Worm (Caenorhabditis elegans): ENCODE data around the gene srx-90.

srx-90 gene

ce11 chrV:11610049-11610448 lies 29.1 kb downstream of the srx-90 start, which contains the start of gene piit-1:
Gene piit-1 (minus strand): TSS chrV:11610149.
- TF ChIP-seq nhr-10 (tag; optimal IDR thresholded peaks at IDR 0.05) (no peak), spr-3 (GFP tag; optimal IDR thresholded peaks at IDR 0.05) (no peak), nhr-237 (tag; optimal IDR thresholded peaks at IDR 0.05) (no peak), php-3 (GFP tag; IDR thresholded peaks at IDR 0.05) (no peak), ceh-20 (GFP tag; IDR thresholded peaks at IDR 0.05) (no peak), fos-1 (tag; optimal IDR thresholded peaks at IDR 0.05) (no peak), hlh-11 (tag; optimal IDR thresholded peaks at IDR 0.05) (no peak), ctbp-1 (GFP tag; IDR thresholded peaks at IDR 0.05) (no peak), lin-38 (GFP tag; IDR thresholded peaks at IDR 0.05) (no peak), duxl-1 (tag; optimal IDR thresholded peaks at IDR 0.05; ENCODE audit: poor library complexity) (no peak), ztf-11 (tag; optimal IDR thresholded peaks at IDR 0.05) (no peak), zfp-2 (tag; optimal IDR thresholded peaks at IDR 0.05) (no peak), unc-130 (GFP tag; optimal IDR thresholded peaks at IDR 0.05) (no peak), fkh-10 (GFP tag; optimal IDR thresholded peaks at IDR 0.05) (no peak)

ce11 chrV:11610481-11610880 lies 29.6 kb downstream of the srx-90 start, which contains the start of gene sas-5:
Gene sas-5 (plus strand): TSS chrV:11610737.
- no peak for TF ChIP-seq sdz-12 (GFP tag; optimal IDR thresholded peaks at IDR 0.05)
- 0 out of 2 replicates have a peak, but pooled peaks have one; percentile 9 for TF ChIP-seq php-3 (GFP tag; IDR thresholded peaks at IDR 0.05)
- peak; percentile 22 for TF ChIP-seq F10B5.3 (tag; optimal IDR thresholded peaks at IDR 0.05)
- no peak for TF ChIP-seq mxl-2 (GFP tag; conservative IDR thresholded peaks at IDR 0.05)
- TF ChIP-seq nhr-237 (tag; optimal IDR thresholded peaks at IDR 0.05) = no peak
- 0 out of 2 replicates have a peak, but pooled peaks have one; percentile 11 for TF ChIP-seq nhr-42 (GFP tag; IDR thresholded peaks at IDR 0.05)
- peak; percentile 82 for TF ChIP-seq unc-130 (GFP tag; optimal IDR thresholded peaks at IDR 0.05)
- no peak for TF ChIP-seq pha-4 (GFP tag; IDR thresholded peaks at IDR 0.05)
- no peak for TF ChIP-seq pha-4 (tag; optimal IDR thresholded peaks at IDR 0.05)
- TF ChIP-seq snpc-4 (tag; optimal IDR thresholded peaks at IDR 0.05) = no peak
- TF ChIP-seq nhr-6 (tag; optimal IDR thresholded peaks at IDR 0.05) = peak; percentile 46
- peak in 1 of 2 experiments; percentile 54 for TF ChIP-seq hif-1 (tag; optimal IDR thresholded peaks at IDR 0.05)
- TF ChIP-seq dve-1 (tag; optimal IDR thresholded peaks at IDR 0.05; ENCODE audit: insufficient read depth) = peak; percentile 58
- TF ChIP-seq aly-2 (tag; optimal IDR thresholded peaks at IDR 0.05) = no peak
- TF ChIP-seq snpc-1.2 (GFP tag; IDR thresholded peaks at IDR 0.05) = peak; percentile 37; the same call in 1 of the 2 replicates
- TF ChIP-seq madf-5 (GFP tag; IDR thresholded peaks at IDR 0.05) = no peak
- no peak for TF ChIP-seq nhr-10 (tag; optimal IDR thresholded peaks at IDR 0.05)
- TF ChIP-seq lin-38 (GFP tag; IDR thresholded peaks at IDR 0.05) = peak; percentile 81
- peak; percentile 44 for TF ChIP-seq rbr-2 (tag; optimal IDR thresholded peaks at IDR 0.05)
- TF ChIP-seq Y75B8A.6 (GFP tag; IDR thresholded peaks at IDR 0.05) = no peak
- no peak for TF ChIP-seq ZK337.2 (GFP tag; IDR thresholded peaks at IDR 0.05)
- TF ChIP-seq nhr-102 (tag; optimal IDR thresholded peaks at IDR 0.05) = peak; percentile 52
- TF ChIP-seq dpl-1 (GFP tag; optimal IDR thresholded peaks at IDR 0.05) = peak; percentile 93
- no peak for TF ChIP-seq nhr-76 (tag; optimal IDR thresholded peaks at IDR 0.05)
- TF ChIP-seq ztf-7 (tag; optimal IDR thresholded peaks at IDR 0.05) = peak; percentile 4
- TF ChIP-seq ztf-11 (tag; optimal IDR thresholded peaks at IDR 0.05) = no peak
- TF ChIP-seq hlh-30 (tag; optimal IDR thresholded peaks at IDR 0.05; ENCODE audit: insufficient read depth) = peak; percentile 72
- no peak for TF ChIP-seq tag-97 (GFP tag; IDR thresholded peaks at IDR 0.05)
- peak; percentile 61 for TF ChIP-seq lin-13 (GFP tag; optimal IDR thresholded peaks at IDR 0.05)
- peak; percentile 57 for TF ChIP-seq spr-1 (tag; optimal IDR thresholded peaks at IDR 0.05)
- TF ChIP-seq mes-2 (tag; optimal IDR thresholded peaks at IDR 0.05; ENCODE audit: poor library complexity, severe bottlenecking) = peak; percentile 95
- no peak; the same call in 1 of the 2 replicates for TF ChIP-seq vab-7 (GFP tag; IDR thresholded peaks at IDR 0.05)
- no peak for TF ChIP-seq daf-12 (tag; optimal IDR thresholded peaks at IDR 0.05)
- TF ChIP-seq egl-43 (GFP tag; IDR thresholded peaks at IDR 0.05) = peak; percentile 64; the same call in 1 of the 2 replicates
- TF ChIP-seq hmg-1.1 (GFP tag; IDR thresholded peaks at IDR 0.05) = peak; percentile 79
- TF ChIP-seq nhr-25 (tag; optimal IDR thresholded peaks at IDR 0.05; ENCODE audit: borderline replicate concordance, insufficient read depth) = no peak
- TF ChIP-seq daf-19 (GFP tag; conservative IDR thresholded peaks at IDR 0.05) = no peak
- peak in 1 of 2 experiments; percentile 43 for TF ChIP-seq daf-16 (GFP tag; optimal IDR thresholded peaks at IDR 0.05)
- TF ChIP-seq daf-16 (tag; optimal IDR thresholded peaks at IDR 0.05) = peak; percentile 45
- peak; percentile 39 for TF ChIP-seq nhr-48 (tag; optimal IDR thresholded peaks at IDR 0.05)
- peak; percentile 8 for TF ChIP-seq nhr-28 (tag; optimal IDR thresholded peaks at IDR 0.05)
